Worm (Caenorhabditis elegans) whole organism, L1 larva: Measurements from ENCODE around the gene col-185.

Experiments
- ama-1 ChIP-seq: fragments of 150-350 bp; optimal IDR thresholded peaks from 2 replicates; lab custom pipeline; 2014
- lin-15B ChIP-seq: fragments of 150-350 bp; sonication (generic microtip); optimal IDR thresholded peaks from 3 replicates; lab custom pipeline; 2014; ENCODE audit warnings: missing biosample characterization, missing genetic modification characterization
- lir-3 ChIP-seq: sonication (generic microtip); optimal IDR thresholded peaks from 2 replicates; lab custom pipeline; 2016; ENCODE audit warnings: mild to moderate bottlenecking, missing genetic modification characterization, moderate library complexity, missing compliant biosample characterization; ENCODE audit not compliant: poor library complexity
- lsy-2 ChIP-seq, 2 experiments: fragments of 150-350 bp; optimal IDR thresholded peaks; 2 replicates each; lab custom pipeline; 2014; ENCODE audit warnings: missing biosample characterization in 2 of 2, missing genetic modification characterization in 2 of 2
- nhr-237 ChIP-seq: fragments of 150-350 bp; optimal IDR thresholded peaks from 2 replicates; lab custom pipeline; 2014; ENCODE audit warnings: missing biosample characterization, missing genetic modification characterization
- nhr-77 ChIP-seq: fragments of 150-350 bp; optimal IDR thresholded peaks from 2 replicates; lab custom pipeline; 2014; ENCODE audit warnings: missing biosample characterization, missing genetic modification characterization
- snpc-4 ChIP-seq: fragments of 150-350 bp; optimal IDR thresholded peaks from 2 replicates; lab custom pipeline; 2014; ENCODE audit warnings: missing biosample characterization, missing genetic modification characterization
- unc-62 ChIP-seq: fragments of 150-350 bp; optimal IDR thresholded peaks from 2 replicates; lab custom pipeline; 2014; ENCODE audit warnings: missing biosample characterization, missing genetic modification reagents, missing genetic modification characterization
- xbp-1 ChIP-seq: sonication (generic microtip); optimal IDR thresholded peaks from 2 replicates; lab custom pipeline; 2016; ENCODE audit warnings: missing genetic modification characterization, missing compliant biosample characterization
- zag-1 ChIP-seq: fragments of 150-350 bp; optimal IDR thresholded peaks from 2 replicates; lab custom pipeline; 2014; ENCODE audit warnings: missing biosample characterization, missing genetic modification characterization

DNA sequence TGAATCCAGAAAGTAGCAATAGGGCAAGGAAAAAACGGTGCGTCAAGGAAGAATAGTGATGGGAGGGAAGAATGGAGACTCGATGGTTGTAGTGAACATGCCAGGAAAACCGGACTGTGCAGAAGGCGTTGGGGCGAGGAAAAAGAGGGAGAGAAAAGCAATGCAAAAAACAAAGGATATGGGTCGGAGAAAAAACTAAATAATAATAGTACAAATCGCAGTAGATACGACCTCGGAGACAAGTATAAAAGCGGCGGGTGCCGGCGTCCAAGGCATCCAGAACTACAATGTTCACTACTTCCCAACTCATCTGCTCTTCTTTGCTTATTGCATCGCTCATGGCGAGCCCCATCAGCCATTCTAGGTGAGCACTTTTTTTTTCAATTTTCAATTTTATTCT is 25.9 kb upstream of the col-185 start, which contains the start of gene R01E6.5:
- no peak for TF ChIP-seq snpc-4 (tag; lab: Kevin White, UChicago)
- TF ChIP-seq lir-3 (tag; lab: Kevin White, UChicago), result no peak
- no peak for TF ChIP-seq nhr-77 (tag; lab: Kevin White, UChicago)
- TF ChIP-seq nhr-237 (tag; lab: Kevin White, UChicago), result no peak
- TF ChIP-seq unc-62 (GFP tag; lab: Kevin White, UChicago), result no peak
- no peak for TF ChIP-seq xbp-1 (tag; lab: Kevin White, UChicago)
- TF ChIP-seq lin-15B (tag; lab: Kevin White, UChicago), result no peak
- no peak for TF ChIP-seq lsy-2 (tag; optimal IDR thresholded peaks at IDR 0.05; lab: Kevin White, UChicago)
- TF ChIP-seq zag-1 (tag; lab: Kevin White, UChicago), result no peak
- TF ChIP-seq ama-1, result no peak
